Fruit fly (Drosophila melanogaster): ENCODE data around the gene t-cup.

The t-cup gene

dm6 chr2L:12497283-12498265 lies at the start of gene t-cup (continued):
- TF ChIP-seq lbe (GFP tag; optimal IDR thresholded peaks at IDR 0.05) (peak; percentile 93), cg (GFP tag; optimal IDR thresholded peaks at IDR 0.05) (peak; percentile 65), Hr39 (optimal IDR thresholded peaks at IDR 0.05) (no peak), CG1602 (GFP tag; optimal IDR thresholded peaks at IDR 0.05) (peak; percentile 23), CG13424 (tag; optimal IDR thresholded peaks at IDR 0.05) (peak; percentile 56), HHEX (GFP tag; optimal IDR thresholded peaks at IDR 0.05) (peak; percentile 92), pfk (GFP tag; optimal IDR thresholded peaks at IDR 0.05) (peak; percentile 60), peb (GFP tag; IDR thresholded peaks at IDR 0.05) (no peak), az2 (GFP tag; optimal IDR thresholded peaks at IDR 0.05) (peak; percentile 10), Rfx (GFP tag; IDR thresholded peaks at IDR 0.05) (peak; percentile 59), CG17568 (GFP tag; optimal IDR thresholded peaks at IDR 0.05) (peak; percentile 88), CG14441 (GFP tag; IDR thresholded peaks at IDR 0.05) (peak; percentile 65), Ada2b (GFP tag; IDR thresholded peaks at IDR 0.05) (peak; percentile 60), Kr (GFP tag; optimal IDR thresholded peaks at IDR 0.05) (peak; percentile 5), emc (GFP tag; optimal IDR thresholded peaks at IDR 0.05) (no peak), slou (GFP tag; optimal IDR thresholded peaks at IDR 0.05) (no peak), crol (GFP tag; IDR thresholded peaks at IDR 0.05) (no peak), CG11695 (GFP tag; IDR thresholded peaks at IDR 0.05) (peak; percentile 69), CG11085 (GFP tag; IDR thresholded peaks at IDR 0.05) (no peak), CG12942 (GFP tag; optimal IDR thresholded peaks at IDR 0.05) (peak; percentile 43), ro (GFP tag; IDR thresholded peaks at IDR 0.05) (no peak), wek (GFP tag; optimal IDR thresholded peaks at IDR 0.05) (peak; percentile 86), trh (GFP tag; optimal IDR thresholded peaks at IDR 0.05) (peak; percentile 10), gro (GFP tag; optimal IDR thresholded peaks at IDR 0.05) (peak; percentile 67), CG7786 (GFP tag; optimal IDR thresholded peaks at IDR 0.05) (peak; percentile 50), CG16813 (GFP tag; IDR thresholded peaks at IDR 0.05; ENCODE audit: partially characterized antibody) (no peak), CG14860 (GFP tag; IDR thresholded peaks at IDR 0.05; ENCODE audit: partially characterized antibody) (no peak), gem (tag; optimal IDR thresholded peaks at IDR 0.05) (peak; percentile 70), CG1832 (GFP tag; optimal IDR thresholded peaks at IDR 0.05) (no peak), kah (GFP tag; optimal IDR thresholded peaks at IDR 0.05) (peak; percentile 56), sr (GFP tag; IDR thresholded peaks at IDR 0.05) (no peak), CG18599 (GFP tag; optimal IDR thresholded peaks at IDR 0.05) (peak; percentile 93), Side (GFP tag; optimal IDR thresholded peaks at IDR 0.05) (peak; percentile 60), CG10654 (GFP tag; optimal IDR thresholded peaks at IDR 0.05) (peak; percentile 57), Hr78 (GFP tag; optimal IDR thresholded peaks at IDR 0.05) (no peak), CG11560 (tag; IDR thresholded peaks at IDR 0.05) (no peak), mld (GFP tag; IDR thresholded peaks at IDR 0.05; ENCODE audit: partially characterized antibody) (no peak), CG4360 (GFP tag; IDR thresholded peaks at IDR 0.05) (peak; percentile 24; the same call in 1 of the 2 replicates), Awh (GFP tag; IDR thresholded peaks at IDR 0.05) (peak; percentile 86), knrl (GFP tag; IDR thresholded peaks at IDR 0.05; ENCODE audit: partially characterized antibody) (no peak), CG17361 (GFP tag; IDR thresholded peaks at IDR 0.05) (no peak), nerfin-1 (tag; optimal IDR thresholded peaks at IDR 0.05) (peak; percentile 60), CG6765 (GFP tag; optimal IDR thresholded peaks at IDR 0.05) (peak; percentile 84), hb (GFP tag; IDR thresholded peaks at IDR 0.05; ENCODE audit: partially characterized antibody) (no peak), ATbp (GFP tag; optimal IDR thresholded peaks at IDR 0.05) (peak; percentile 95), bbx (GFP tag; IDR thresholded peaks at IDR 0.05; ENCODE audit: partially characterized antibody) (peak; percentile 40; the same call in 1 of the 2 replicates), bab2 (GFP tag; optimal IDR thresholded peaks at IDR 0.05) (peak; percentile 76), ranshi (GFP tag; IDR thresholded peaks at IDR 0.05) (peak; percentile 66; the same call in 1 of the 2 replicates)
